Worm (Caenorhabditis elegans): Measurements from ENCODE around the gene F10C2.4.

- TF ChIP-seq ama-1 (optimal IDR thresholded peaks at IDR 0.05), result no peak
- no peak for TF ChIP-seq tra-4 (tag; optimal IDR thresholded peaks at IDR 0.05)
- TF ChIP-seq flt-1 (GFP tag; IDR thresholded peaks at IDR 0.05), result no peak
- no peak for TF ChIP-seq B0310.2 (tag; optimal IDR thresholded peaks at IDR 0.05)
- no peak for TF ChIP-seq tbx-37 (GFP tag; conservative IDR thresholded peaks at IDR 0.05)
- no peak for TF ChIP-seq tbx-11 (GFP tag; IDR thresholded peaks at IDR 0.05)
These were observed 44.7 kb downstream of the F10C2.4 start for ce11 chrV:12085867-12086634.
